Fruit fly (Drosophila melanogaster): Measurements from ENCODE around the gene pie.
A peak's percentile ranks its signal among the peaks of the same experiment; 100 is the strongest.

Gene pie

dm6 chr2L:10418981-10419380 is 3.6 kb downstream of the pie start, which contains the start of gene RfC3 (continued):
- TF ChIP-seq Neu2 (GFP tag; optimal IDR thresholded peaks at IDR 0.05; ENCODE audit: borderline replicate concordance) = no peak
- no peak for TF ChIP-seq CG8478 (optimal IDR thresholded peaks at IDR 0.05)
- TF ChIP-seq NfI (GFP tag; optimal IDR thresholded peaks at IDR 0.05) = no peak
- no peak for TF ChIP-seq Bteb2 (GFP tag; optimal IDR thresholded peaks at IDR 0.05)
- TF ChIP-seq ATbp (GFP tag; optimal IDR thresholded peaks at IDR 0.05) = no peak
- no peak for TF ChIP-seq wek (GFP tag; optimal IDR thresholded peaks at IDR 0.05)
- no peak for TF ChIP-seq CG15601 (tag; optimal IDR thresholded peaks at IDR 0.05)
- no peak for TF ChIP-seq Nf-YC (tag; optimal IDR thresholded peaks at IDR 0.05)
- no peak for TF ChIP-seq E2f1 (GFP tag; IDR thresholded peaks at IDR 0.05)
- TF ChIP-seq Deaf1 (tag; optimal IDR thresholded peaks at IDR 0.05) = no peak
- TF ChIP-seq sd (tag; optimal IDR thresholded peaks at IDR 0.05) = no peak
- no peak for TF ChIP-seq exex (tag; optimal IDR thresholded peaks at IDR 0.05)
- TF ChIP-seq Hey (tag; optimal IDR thresholded peaks at IDR 0.05) = no peak
- TF ChIP-seq GATAe (GFP tag; conservative IDR thresholded peaks at IDR 0.05) = no peak
- peak; percentile 51; the same call in 1 of the 2 replicates for TF ChIP-seq MBD-R2 (GFP tag; IDR thresholded peaks at IDR 0.05)
- no peak for TF ChIP-seq chm (GFP tag; IDR thresholded peaks at IDR 0.05)
- peak; percentile 38 for TF ChIP-seq YL-1 (GFP tag; optimal IDR thresholded peaks at IDR 0.05)
- TF ChIP-seq CG43689 (GFP tag; IDR thresholded peaks at IDR 0.05) = no peak
- TF ChIP-seq HmgD (GFP tag; optimal IDR thresholded peaks at IDR 0.05) = no peak
- no peak for TF ChIP-seq CG18764 (GFP tag; optimal IDR thresholded peaks at IDR 0.05)
- no peak for TF ChIP-seq ap (GFP tag; IDR thresholded peaks at IDR 0.05)
- TF ChIP-seq Trl (optimal IDR thresholded peaks at IDR 0.05) = no peak
- TF ChIP-seq Trl (GFP tag; optimal IDR thresholded peaks at IDR 0.05) = no peak
- TF ChIP-seq MESR4 (GFP tag; optimal IDR thresholded peaks at IDR 0.05) = peak; percentile 29

DNA sequence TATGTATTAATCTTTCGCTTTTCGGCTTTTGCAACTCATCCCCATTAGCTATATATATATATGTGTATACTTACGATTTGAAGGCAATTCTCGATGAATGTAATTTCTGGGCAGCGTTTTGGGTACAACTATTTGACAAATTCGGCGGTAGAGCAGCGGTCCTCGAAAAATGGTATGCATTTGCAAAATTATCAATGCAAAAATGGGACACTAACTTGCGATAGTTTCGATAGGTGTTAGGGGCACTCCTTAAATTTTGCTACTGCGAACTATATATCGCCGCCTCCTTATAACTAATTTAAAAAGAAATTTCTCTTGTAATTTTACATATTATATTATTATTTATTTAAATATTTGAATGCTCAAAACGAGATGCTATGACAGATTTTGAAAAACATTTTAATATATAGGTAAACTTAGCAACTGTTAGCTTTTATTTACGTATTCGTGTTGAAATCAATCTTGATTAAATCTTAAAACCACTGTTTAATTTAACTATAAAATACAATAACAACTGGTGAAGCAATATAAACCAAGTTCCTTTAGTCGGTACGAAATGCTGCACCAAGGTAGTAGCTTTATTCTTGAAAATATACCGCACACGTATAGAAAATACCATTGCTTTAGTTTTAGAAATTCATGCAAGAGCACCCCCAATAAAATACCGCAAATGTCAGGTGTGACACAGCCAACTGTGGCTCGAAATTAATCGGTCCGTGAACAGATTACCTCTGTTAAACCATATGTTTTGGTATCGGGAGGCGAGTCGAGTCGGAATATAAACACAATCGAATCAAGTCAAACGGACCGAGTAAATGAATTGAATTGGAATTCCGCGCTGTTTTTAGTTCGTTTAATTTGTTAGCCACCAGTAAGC is 9.1 kb downstream of the pie start, which contains the start of the genes CG5355 and Klp31E:
CG5355 (minus strand) TSS at position 213 of the 877 bp plus-strand sequence.
Klp31E (plus strand) TSS at position 767 of the 877 bp plus-strand sequence.
- TF ChIP-seq Dad (GFP tag; optimal IDR thresholded peaks at IDR 0.05) (peak; percentile 32), CG4854 (GFP tag; optimal IDR thresholded peaks at IDR 0.05) (peak; percentile 14), tap (tag; optimal IDR thresholded peaks at IDR 0.05) (peak; percentile 65), Mrtf (GFP tag; IDR thresholded peaks at IDR 0.05) (no peak; the same call in 2 of the 3 replicates), CG7372 (GFP tag; IDR thresholded peaks at IDR 0.05) (no peak), CG10543 (GFP tag; optimal IDR thresholded peaks at IDR 0.05) (peak; percentile 72), Pdp1 (GFP tag; optimal IDR thresholded peaks at IDR 0.05) (peak in 1 of 2 experiments; percentile 62), CG1832 (GFP tag; optimal IDR thresholded peaks at IDR 0.05) (no peak), Sox100B (GFP tag; optimal IDR thresholded peaks at IDR 0.05) (peak; percentile 72), CG30020 (tag; optimal IDR thresholded peaks at IDR 0.05) (peak; percentile 95), CG12219 (GFP tag; optimal IDR thresholded peaks at IDR 0.05) (peak; percentile 40), CG9797 (GFP tag; optimal IDR thresholded peaks at IDR 0.05) (peak; percentile 34), CG3726 (GFP tag; IDR thresholded peaks at IDR 0.05) (no peak), zfh2 (GFP tag; optimal IDR thresholded peaks at IDR 0.05) (peak; percentile 56), tna (GFP tag; IDR thresholded peaks at IDR 0.05; ENCODE audit: partially characterized antibody) (no peak), Doc3 (GFP tag; IDR thresholded peaks at IDR 0.05; ENCODE audit: partially characterized antibody) (peak; percentile 72), MTF-1 (GFP tag; optimal IDR thresholded peaks at IDR 0.05; ENCODE audit: borderline replicate concordance) (peak; percentile 9), Fer3 (tag; optimal IDR thresholded peaks at IDR 0.05) (peak; percentile 49), CG11695 (GFP tag; IDR thresholded peaks at IDR 0.05) (no peak; the same call in 2 of the 3 replicates), zf30C (GFP tag; optimal IDR thresholded peaks at IDR 0.05) (no peak), HHEX (GFP tag; optimal IDR thresholded peaks at IDR 0.05) (peak; percentile 54), ara (GFP tag; IDR thresholded peaks at IDR 0.05) (peak; percentile 72), kni (GFP tag; optimal IDR thresholded peaks at IDR 0.05) (no peak), salm (tag; optimal IDR thresholded peaks at IDR 0.05) (peak; percentile 37), Oaz (GFP tag; IDR thresholded peaks at IDR 0.05) (0 out of 2 replicates have a peak, but pooled peaks have one; percentile 46), trh (GFP tag; optimal IDR thresholded peaks at IDR 0.05) (peak; percentile 13)
